Worm (Caenorhabditis elegans) whole organism, L2 larva: ENCODE results near the gene F44D12.6.

Source experiments
- R02D3.7 ChIP-seq: fragments of 150-350 bp; optimal IDR thresholded peaks from 2 replicates; lab custom pipeline; 2014; ENCODE audit warnings: missing biosample characterization, missing genetic modification characterization
- ama-1 ChIP-seq: fragments of 150-350 bp; optimal IDR thresholded peaks from 2 replicates; lab custom pipeline; 2018; ENCODE audit warnings: inconsistent platforms
- blmp-1 ChIP-seq: sonication (generic microtip); optimal IDR thresholded peaks from 2 replicates; lab custom pipeline; 2017; ENCODE audit warnings: missing genetic modification characterization, mild to moderate bottlenecking, missing compliant biosample characterization, antibody characterized with exemption, moderate library complexity; ENCODE audit not compliant: insufficient read depth
- elt-3 ChIP-seq: sonication (generic microtip); optimal IDR thresholded peaks from 2 replicates; lab custom pipeline; 2017; ENCODE audit warnings: missing biosample characterization, missing genetic modification characterization
- lin-13 ChIP-seq: fragments of 150-350 bp; optimal IDR thresholded peaks from 2 replicates; lab custom pipeline; 2014; ENCODE audit warnings: missing biosample characterization, missing genetic modification reagents, missing genetic modification characterization
- mab-5 ChIP-seq: fragments of 150-350 bp; optimal IDR thresholded peaks from 2 replicates; lab custom pipeline; 2014; ENCODE audit warnings: missing biosample characterization, missing genetic modification characterization
- mdl-1 ChIP-seq, 2 experiments: fragments of 150-350 bp in 1 of 2; sonication (generic microtip) in 1 of 2; optimal IDR thresholded peaks; 2 replicates each; lab custom pipeline; 2017; ENCODE audit warnings: missing biosample characterization in 2 of 2, missing genetic modification characterization in 2 of 2
- nhr-10 ChIP-seq: sonication (generic microtip); optimal IDR thresholded peaks from 2 replicates; lab custom pipeline; 2017; ENCODE audit warnings: missing biosample characterization, missing genetic modification characterization
- nhr-237 ChIP-seq: fragments of 150-350 bp; optimal IDR thresholded peaks from 2 replicates; lab custom pipeline; 2014; ENCODE audit warnings: missing biosample characterization, missing genetic modification characterization
- nhr-77 ChIP-seq: fragments of 150-350 bp; optimal IDR thresholded peaks from 2 replicates; lab custom pipeline; 2014; ENCODE audit warnings: missing biosample characterization, missing genetic modification characterization
- sem-4 ChIP-seq: fragments of 150-350 bp; optimal IDR thresholded peaks from 2 replicates; lab custom pipeline; 2014; ENCODE audit warnings: missing biosample characterization, missing genetic modification reagents, missing genetic modification characterization
- skn-1 ChIP-seq: sonication (generic microtip); optimal IDR thresholded peaks from 2 replicates; lab custom pipeline; 2017; ENCODE audit warnings: missing biosample characterization, missing genetic modification characterization
- snpc-4 ChIP-seq: fragments of 150-350 bp; optimal IDR thresholded peaks from 2 replicates; lab custom pipeline; 2014; ENCODE audit warnings: missing biosample characterization, missing genetic modification characterization
- unc-62 ChIP-seq: fragments of 150-350 bp; optimal IDR thresholded peaks from 2 replicates; lab custom pipeline; 2014; ENCODE audit warnings: missing biosample characterization, missing genetic modification reagents, missing genetic modification characterization

- TF ChIP-seq snpc-4: no peak
- TF ChIP-seq mab-5: no peak
- TF ChIP-seq nhr-10 (tag; lab: Kevin White, UChicago): no peak
- no peak for TF ChIP-seq nhr-77
- TF ChIP-seq mdl-1 (tag; optimal IDR thresholded peaks at IDR 0.05; lab: Kevin White, UChicago): no peak
- no peak for TF ChIP-seq unc-62 (GFP tag; lab: Kevin White, UChicago)
- no peak for TF ChIP-seq lin-13 (GFP tag; lab: Kevin White, UChicago)
- no peak for TF ChIP-seq blmp-1 (tag; lab: Kevin White, UChicago)
- no peak for TF ChIP-seq R02D3.7 (tag; lab: Kevin White, UChicago)
- no peak for TF ChIP-seq nhr-237 (tag; lab: Kevin White, UChicago)
- TF ChIP-seq elt-3: no peak
- TF ChIP-seq skn-1: no peak
- no peak for TF ChIP-seq sem-4 (tag; lab: Kevin White, UChicago)
- TF ChIP-seq ama-1 (lab: Kevin White, UChicago): no peak
Measured at ce11 chrIV:10036966-10037365, 3.8 kb downstream of the F44D12.6 start, which contains the start of gene F44D12.10.
